Fruit fly (Drosophila melanogaster): Measurements from ENCODE around the gene yellow-k.

Gene yellow-k

dm6 chr3L:15523806-15524346, 3.5 kb downstream of the yellow-k start, which contains the start of gene CG7945 (continued):
- TF ChIP-seq hkb (optimal IDR thresholded peaks at IDR 0.05) (no peak), hkb (GFP tag; IDR thresholded peaks at IDR 0.05) (no peak), grn (GFP tag; optimal IDR thresholded peaks at IDR 0.05) (no peak), salm (tag; optimal IDR thresholded peaks at IDR 0.05) (no peak), CG17186 (GFP tag; optimal IDR thresholded peaks at IDR 0.05) (peak; percentile 39), D19A (tag; optimal IDR thresholded peaks at IDR 0.05) (no peak), ato (GFP tag; IDR thresholded peaks at IDR 0.05; ENCODE audit: partially characterized antibody) (peak; percentile 51; the same call in 1 of the 2 replicates), sima (GFP tag; optimal IDR thresholded peaks at IDR 0.05) (no peak), Max (GFP tag; optimal IDR thresholded peaks at IDR 0.05) (no peak), CG6175 (GFP tag; IDR thresholded peaks at IDR 0.05) (no peak), CG4404 (GFP tag; IDR thresholded peaks at IDR 0.05) (no peak), Doc2 (GFP tag; IDR thresholded peaks at IDR 0.05) (no peak), CG14860 (GFP tag; IDR thresholded peaks at IDR 0.05; ENCODE audit: partially characterized antibody) (no peak), Fer1 (GFP tag; optimal IDR thresholded peaks at IDR 0.05) (peak; percentile 11), jing (GFP tag; optimal IDR thresholded peaks at IDR 0.05) (no peak), mld (GFP tag; IDR thresholded peaks at IDR 0.05; ENCODE audit: partially characterized antibody) (0 out of 3 replicates have a peak, but pooled peaks have one; percentile 28), tap (tag; optimal IDR thresholded peaks at IDR 0.05) (no peak), CG12391 (tag; optimal IDR thresholded peaks at IDR 0.05) (peak; percentile 23), ems (GFP tag; optimal IDR thresholded peaks at IDR 0.05) (no peak), Nf-YB (GFP tag; optimal IDR thresholded peaks at IDR 0.05) (no peak), CG10366 (GFP tag; IDR thresholded peaks at IDR 0.05) (no peak), unc-4 (GFP tag; IDR thresholded peaks at IDR 0.05; ENCODE audit: partially characterized antibody) (peak; percentile 69), CG8290 (GFP tag; optimal IDR thresholded peaks at IDR 0.05) (no peak), CG8290 (tag; optimal IDR thresholded peaks at IDR 0.05) (peak in 1 of 2 experiments; percentile 23), slbo (GFP tag; IDR thresholded peaks at IDR 0.05) (no peak), al (GFP tag; IDR thresholded peaks at IDR 0.05) (no peak), Fer3 (tag; optimal IDR thresholded peaks at IDR 0.05) (no peak), sisA (GFP tag; IDR thresholded peaks at IDR 0.05) (no peak), CG13287 (GFP tag; IDR thresholded peaks at IDR 0.05; ENCODE audit: partially characterized antibody) (peak; percentile 84), Sry-β (GFP tag; optimal IDR thresholded peaks at IDR 0.05) (no peak), CG6765 (GFP tag; optimal IDR thresholded peaks at IDR 0.05) (no peak), exex (tag; optimal IDR thresholded peaks at IDR 0.05) (peak; percentile 29), CG7372 (GFP tag; IDR thresholded peaks at IDR 0.05) (no peak), PHDP (tag; optimal IDR thresholded peaks at IDR 0.05) (no peak), nerfin-2 (GFP tag; IDR thresholded peaks at IDR 0.05; ENCODE audit: partially characterized antibody) (peak; percentile 73; the same call in 1 of the 2 replicates), Ssrp (tag; optimal IDR thresholded peaks at IDR 0.05) (no peak), CG12071 (GFP tag; optimal IDR thresholded peaks at IDR 0.05) (no peak), CG3995 (GFP tag; optimal IDR thresholded peaks at IDR 0.05) (no peak), Gug (GFP tag; IDR thresholded peaks at IDR 0.05) (no peak), Antp (GFP tag; optimal IDR thresholded peaks at IDR 0.05) (no peak)

dm6 chr3L:15525153-15525552, 4.7 kb downstream of the yellow-k start, which contains the start of gene CG33986:
CG33986 (minus strand) TSS chr3L:15525253.
- TF ChIP-seq HmgZ (tag; optimal IDR thresholded peaks at IDR 0.05) (no peak), CG17186 (GFP tag; optimal IDR thresholded peaks at IDR 0.05) (no peak), CG14965 (GFP tag; optimal IDR thresholded peaks at IDR 0.05; ENCODE audit: borderline replicate concordance) (no peak), CG12744 (GFP tag; optimal IDR thresholded peaks at IDR 0.05) (no peak), zf30C (GFP tag; optimal IDR thresholded peaks at IDR 0.05) (no peak), CG7357 (GFP tag; IDR thresholded peaks at IDR 0.05) (no peak), gce (GFP tag; IDR thresholded peaks at IDR 0.05) (no peak), hb (GFP tag; IDR thresholded peaks at IDR 0.05; ENCODE audit: partially characterized antibody) (no peak)

Measured in whole organism, embryonic.